Worm (Caenorhabditis elegans) whole organism, L3 larva: ENCODE results near the gene nfm-1.

Source experiments
- R02D3.7 ChIP-seq: fragments of 150-350 bp; optimal IDR thresholded peaks from 2 replicates; lab custom pipeline; 2014; ENCODE audit warnings: missing biosample characterization, missing genetic modification characterization
- ZK546.5 ChIP-seq: sonication (generic microtip); optimal IDR thresholded peaks from 2 replicates; lab custom pipeline; 2017; ENCODE audit warnings: missing biosample characterization, missing genetic modification characterization
- eor-1 ChIP-seq, 2 experiments: fragments of 150-350 bp; optimal IDR thresholded peaks; 2 replicates each; lab custom pipeline; 2014 to 2018; ENCODE audit warnings: missing biosample characterization in 2 of 2, missing genetic modification characterization in 2 of 2
- mml-1 ChIP-seq: fragments of 150-350 bp; sonication (generic microtip); optimal IDR thresholded peaks from 3 replicates; lab custom pipeline; 2014; ENCODE audit warnings: missing biosample characterization, missing genetic modification characterization
- nhr-77 ChIP-seq: fragments of 150-350 bp; optimal IDR thresholded peaks from 2 replicates; lab custom pipeline; 2014; ENCODE audit warnings: missing biosample characterization, missing genetic modification characterization
- zag-1 ChIP-seq: fragments of 150-350 bp; optimal IDR thresholded peaks from 2 replicates; lab custom pipeline; 2014; ENCODE audit warnings: missing biosample characterization, missing genetic modification characterization
- ztf-4 ChIP-seq: fragments of 150-350 bp; optimal IDR thresholded peaks from 2 replicates; lab custom pipeline; 2014; ENCODE audit warnings: missing biosample characterization, missing genetic modification characterization

DNA sequence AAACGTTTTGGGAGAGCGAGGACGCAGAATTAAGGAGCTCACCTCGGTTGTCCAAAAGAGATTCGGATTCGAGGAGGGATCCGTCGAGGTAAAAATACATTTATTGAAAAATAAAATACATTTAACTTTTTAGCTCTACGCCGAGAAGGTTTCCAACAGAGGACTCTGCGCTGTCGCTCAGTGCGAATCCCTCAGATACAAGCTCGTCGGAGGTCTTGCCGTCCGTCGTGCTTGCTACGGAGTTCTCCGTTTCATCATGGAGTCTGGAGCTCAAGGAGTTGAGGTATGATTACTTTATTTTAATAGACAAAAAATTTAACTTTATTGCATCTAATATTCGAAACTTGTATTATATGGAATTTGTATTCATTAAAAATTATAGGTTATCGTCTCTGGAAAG lies 47.8 kb downstream of the nfm-1 start:
- TF ChIP-seq ZK546.5 (tag; lab: Kevin White, UChicago), result no peak
- TF ChIP-seq mml-1 (tag; lab: Kevin White, UChicago), result no peak
- no peak for TF ChIP-seq R02D3.7 (tag; lab: Kevin White, UChicago)
- TF ChIP-seq zag-1 (tag; lab: Kevin White, UChicago), result no peak
- TF ChIP-seq ztf-4 (tag; lab: Kevin White, UChicago), result no peak
- TF ChIP-seq nhr-77 (tag; lab: Kevin White, UChicago), result no peak
- no peak for TF ChIP-seq eor-1 (tag; optimal IDR thresholded peaks at IDR 0.05; lab: Kevin White, UChicago)
